Worm (Caenorhabditis elegans) whole organism, L2 larva: ENCODE results near the gene pmp-5.

ENCODE experiments used
- C34F6.9 ChIP-seq: fragments of 150-350 bp; optimal IDR thresholded peaks from 2 replicates; lab custom pipeline; 2014; ENCODE audit warnings: missing biosample characterization, missing genetic modification characterization
- F13H6.1 ChIP-seq: sonication (generic microtip); optimal IDR thresholded peaks from 2 replicates; lab custom pipeline; 2016; ENCODE audit warnings: missing genetic modification characterization, missing compliant biosample characterization
- R02D3.7 ChIP-seq: fragments of 150-350 bp; optimal IDR thresholded peaks from 2 replicates; lab custom pipeline; 2014; ENCODE audit warnings: missing biosample characterization, missing genetic modification characterization
- Y55F3AM.14 ChIP-seq: fragments of 200-800 bp; sonication (Bioruptor generic); optimal IDR thresholded peaks from 2 replicates; lab custom pipeline; 2018; ENCODE audit warnings: mild to moderate bottlenecking, missing genetic modification characterization, missing compliant biosample characterization
- alr-1 ChIP-seq: fragments of 150-350 bp; optimal IDR thresholded peaks from 2 replicates; lab custom pipeline; 2014; ENCODE audit warnings: missing biosample characterization, missing genetic modification characterization
- aly-2 ChIP-seq: fragments of 150-350 bp; optimal IDR thresholded peaks from 2 replicates; lab custom pipeline; 2014; ENCODE audit warnings: missing biosample characterization, missing genetic modification characterization
- ama-1 ChIP-seq: fragments of 150-350 bp; optimal IDR thresholded peaks from 2 replicates; lab custom pipeline; 2018; ENCODE audit warnings: inconsistent platforms
- blmp-1 ChIP-seq: sonication (generic microtip); optimal IDR thresholded peaks from 2 replicates; lab custom pipeline; 2017; ENCODE audit warnings: missing genetic modification characterization, mild to moderate bottlenecking, missing compliant biosample characterization, antibody characterized with exemption, moderate library complexity; ENCODE audit not compliant: insufficient read depth
- crh-2 ChIP-seq: sonication (generic microtip); optimal IDR thresholded peaks from 2 replicates; lab custom pipeline; 2017; ENCODE audit warnings: missing biosample characterization, missing genetic modification characterization
- dmd-4 ChIP-seq: sonication (generic microtip); optimal IDR thresholded peaks from 2 replicates; lab custom pipeline; 2017; ENCODE audit warnings: missing biosample characterization, missing genetic modification characterization
- egl-27 ChIP-seq: sonication (generic microtip); optimal IDR thresholded peaks from 3 replicates; lab custom pipeline; 2017; ENCODE audit warnings: missing biosample characterization, missing genetic modification reagents, missing genetic modification characterization
- elt-1 ChIP-seq: fragments of 150-350 bp; optimal IDR thresholded peaks from 2 replicates; lab custom pipeline; 2014; ENCODE audit warnings: missing biosample characterization, missing genetic modification characterization
- elt-3 ChIP-seq: sonication (generic microtip); optimal IDR thresholded peaks from 2 replicates; lab custom pipeline; 2017; ENCODE audit warnings: missing biosample characterization, missing genetic modification characterization
- fos-1 ChIP-seq: fragments of 150-350 bp; optimal IDR thresholded peaks from 2 replicates; lab custom pipeline; 2014; ENCODE audit warnings: missing biosample characterization, missing genetic modification characterization
- lin-11 ChIP-seq: fragments of 150-350 bp; sonication (generic microtip); optimal IDR thresholded peaks from 2 replicates; lab custom pipeline; 2014; ENCODE audit warnings: missing biosample characterization, missing genetic modification characterization, inconsistent platforms, mixed read lengths
- mdl-1 ChIP-seq, 2 experiments: fragments of 150-350 bp in 1 of 2; sonication (generic microtip) in 1 of 2; optimal IDR thresholded peaks; 2 replicates each; lab custom pipeline; 2017; ENCODE audit warnings: missing biosample characterization in 2 of 2, missing genetic modification characterization in 2 of 2
- nhr-11 ChIP-seq: fragments of 150-350 bp; optimal IDR thresholded peaks from 2 replicates; lab custom pipeline; 2014; ENCODE audit warnings: missing biosample characterization, missing genetic modification characterization
- nhr-129 ChIP-seq: fragments of 150-350 bp; optimal IDR thresholded peaks from 2 replicates; lab custom pipeline; 2014; ENCODE audit warnings: missing biosample characterization, missing genetic modification characterization
- nhr-21 ChIP-seq: fragments of 150-350 bp; optimal IDR thresholded peaks from 2 replicates; lab custom pipeline; 2014; ENCODE audit warnings: missing biosample characterization, missing genetic modification characterization
- nhr-23 ChIP-seq: fragments of 150-350 bp; optimal IDR thresholded peaks from 2 replicates; lab custom pipeline; 2014; ENCODE audit warnings: missing biosample characterization, missing genetic modification reagents, missing genetic modification characterization
- nhr-25 ChIP-seq: fragments of 150-350 bp; sonication (generic microtip); optimal IDR thresholded peaks from 3 replicates; lab custom pipeline; 2014; ENCODE audit warnings: missing biosample characterization, missing genetic modification characterization
- peb-1 ChIP-seq: fragments of 150-350 bp; optimal IDR thresholded peaks from 2 replicates; lab custom pipeline; 2014; ENCODE audit warnings: missing biosample characterization, missing genetic modification characterization
- sem-4 ChIP-seq: fragments of 150-350 bp; optimal IDR thresholded peaks from 2 replicates; lab custom pipeline; 2014; ENCODE audit warnings: missing biosample characterization, missing genetic modification reagents, missing genetic modification characterization
- sma-3 ChIP-seq: sonication (generic microtip); optimal IDR thresholded peaks from 2 replicates; lab custom pipeline; 2016; ENCODE audit warnings: missing genetic modification reagents, missing genetic modification characterization, missing compliant biosample characterization
- sma-9 ChIP-seq, 2 experiments: fragments of 150-350 bp in 1 of 2; sonication (generic microtip) in 1 of 2; optimal IDR thresholded peaks; 2 replicates each; lab custom pipeline; 2014 to 2016; ENCODE audit warnings: missing genetic modification characterization in 2 of 2, mild to moderate bottlenecking in 1 of 2, missing biosample characterization in 1 of 2, missing compliant biosample characterization in 1 of 2, missing genetic modification reagents in 1 of 2, moderate library complexity in 1 of 2
- snpc-4 ChIP-seq: fragments of 150-350 bp; optimal IDR thresholded peaks from 2 replicates; lab custom pipeline; 2014; ENCODE audit warnings: missing biosample characterization, missing genetic modification characterization
- unc-39 ChIP-seq: fragments of 150-350 bp; optimal IDR thresholded peaks from 2 replicates; lab custom pipeline; 2014; ENCODE audit warnings: missing biosample characterization, missing genetic modification characterization
- unc-55 ChIP-seq: fragments of 150-350 bp; sonication (generic microtip); optimal IDR thresholded peaks from 3 replicates; lab custom pipeline; 2014; ENCODE audit warnings: missing biosample characterization, missing genetic modification reagents, missing genetic modification characterization
- unc-62 ChIP-seq: fragments of 150-350 bp; optimal IDR thresholded peaks from 2 replicates; lab custom pipeline; 2014; ENCODE audit warnings: missing biosample characterization, missing genetic modification reagents, missing genetic modification characterization
- zag-1 ChIP-seq: fragments of 150-350 bp; optimal IDR thresholded peaks from 2 replicates; lab custom pipeline; 2014; ENCODE audit warnings: missing biosample characterization, missing genetic modification characterization
- ztf-1 ChIP-seq: fragments of 200-800 bp; sonication (Bioruptor generic); conservative IDR thresholded peaks from 2 replicates; pipeline ENCODE4 v1.3.6; 2022; ENCODE audit warnings: missing genetic modification characterization, missing compliant biosample characterization
- ztf-11 ChIP-seq: sonication (generic microtip); optimal IDR thresholded peaks from 2 replicates; lab custom pipeline; 2017; ENCODE audit warnings: missing biosample characterization, missing genetic modification characterization

Gene pmp-5

ce11 chrV:6694668-6695067 lies 29.1 kb upstream of the pmp-5 start, which contains the start of gene W02F12.8:
Gene W02F12.8 (minus strand): TSS chrV:6694768.
- TF ChIP-seq blmp-1 (tag; lab: Kevin White, UChicago), result no peak
- no peak for TF ChIP-seq unc-55
- no peak for TF ChIP-seq lin-11 (tag; lab: Kevin White, UChicago)
- TF ChIP-seq nhr-21 (tag; lab: Kevin White, UChicago), result no peak
- no peak for TF ChIP-seq alr-1 (tag; lab: Kevin White, UChicago)
- no peak for TF ChIP-seq aly-2
- no peak for TF ChIP-seq unc-62
- no peak for TF ChIP-seq nhr-23 (tag; lab: Kevin White, UChicago)
- TF ChIP-seq sma-3 (GFP tag; lab: Kevin White, UChicago), result no peak

DNA sequence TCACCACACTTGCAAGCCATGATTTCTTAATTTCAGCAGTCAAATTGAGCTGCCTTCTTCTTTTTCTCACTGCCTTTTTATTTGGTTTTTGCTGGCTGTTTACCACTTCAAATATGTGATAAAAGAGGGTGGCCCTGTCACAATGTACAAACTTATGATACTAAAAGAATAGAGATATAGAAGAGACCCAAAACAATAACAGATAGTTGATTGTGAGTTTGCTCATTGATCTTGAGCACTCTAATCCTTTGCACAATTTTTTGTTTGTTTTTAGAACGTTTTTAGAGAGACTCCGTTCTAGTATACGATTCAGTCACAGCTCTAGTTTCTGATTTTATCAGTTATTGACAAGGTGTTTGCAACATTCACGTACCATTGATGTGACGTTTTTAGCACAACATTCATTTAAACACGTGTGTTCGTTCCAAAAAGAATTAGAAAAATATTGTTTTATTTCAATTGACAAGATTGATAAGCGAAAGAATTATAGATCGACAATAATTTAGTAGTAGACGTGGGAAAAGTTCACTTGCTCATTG lies 26.3 kb upstream of the pmp-5 start, which contains the start of gene mtl-1:
mtl-1 (minus strand) TSS at position 51 of the 539 bp plus-strand sequence.
- TF ChIP-seq crh-2, result no peak
- no peak for TF ChIP-seq nhr-129 (tag; lab: Kevin White, UChicago)
- TF ChIP-seq elt-3, result no peak
- no peak for TF ChIP-seq egl-27
- TF ChIP-seq dmd-4 (tag; lab: Kevin White, UChicago), result no peak

ce11 chrV:6690075-6690474 lies 24.5 kb upstream of the pmp-5 start:
- TF ChIP-seq nhr-25 (tag; lab: Kevin White, UChicago) (peak; percentile 39), sma-3 (GFP tag; lab: Kevin White, UChicago) (peak; percentile 62), F13H6.1 (tag; lab: Kevin White, UChicago) (no peak), alr-1 (tag; lab: Kevin White, UChicago) (no peak)

DNA sequence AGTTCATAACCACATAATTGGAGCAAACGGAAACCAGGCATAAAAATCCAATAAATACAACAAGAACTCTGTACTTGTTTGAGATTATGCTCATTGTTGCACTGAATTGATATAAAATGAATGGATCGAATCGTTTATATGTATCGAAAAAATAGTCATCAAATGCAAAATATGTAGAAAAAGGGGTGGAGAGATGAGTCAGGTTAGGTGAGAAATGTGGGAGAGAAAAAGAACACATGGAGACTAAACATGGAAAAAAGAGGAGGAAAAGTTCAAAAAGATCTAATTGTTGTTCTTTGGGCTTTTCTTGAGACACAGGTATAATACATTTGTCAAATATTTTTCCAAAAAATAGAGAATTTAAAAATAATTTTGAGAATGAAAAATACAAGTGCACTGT lies 22.8 kb upstream of the pmp-5 start, which contains the start of gene K11G9.5:
K11G9.5 (minus strand) TSS at position 101 of the 400 bp plus-strand sequence.
- TF ChIP-seq R02D3.7 (tag; lab: Kevin White, UChicago) (no peak), ama-1 (no peak), mdl-1 (tag; optimal IDR thresholded peaks at IDR 0.05; lab: Kevin White, UChicago) (no peak)
- TF ChIP-seq, all 48 proteins: peak for 0

DNA sequence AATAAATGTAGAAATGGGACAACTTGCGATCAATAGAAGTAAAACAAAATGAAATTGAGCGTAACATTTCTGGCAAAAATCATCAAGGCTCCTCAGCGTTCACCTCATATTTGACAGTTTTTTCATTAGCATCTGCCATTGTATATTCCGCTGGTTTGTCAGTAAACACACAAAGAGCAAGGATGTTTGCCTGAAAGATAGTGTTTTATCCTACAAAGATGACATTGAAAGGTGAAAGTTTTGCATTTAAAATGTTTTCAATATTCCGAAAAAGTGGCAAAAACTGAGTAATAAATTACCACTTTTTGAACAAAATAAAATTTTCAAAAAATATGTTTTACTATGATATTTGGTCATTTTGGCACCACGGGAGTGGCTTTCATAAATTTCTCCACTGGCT lies 20.4 kb upstream of the pmp-5 start:
- TF ChIP-seq ztf-11 (no peak), elt-1 (tag; lab: Kevin White, UChicago) (no peak)

DNA sequence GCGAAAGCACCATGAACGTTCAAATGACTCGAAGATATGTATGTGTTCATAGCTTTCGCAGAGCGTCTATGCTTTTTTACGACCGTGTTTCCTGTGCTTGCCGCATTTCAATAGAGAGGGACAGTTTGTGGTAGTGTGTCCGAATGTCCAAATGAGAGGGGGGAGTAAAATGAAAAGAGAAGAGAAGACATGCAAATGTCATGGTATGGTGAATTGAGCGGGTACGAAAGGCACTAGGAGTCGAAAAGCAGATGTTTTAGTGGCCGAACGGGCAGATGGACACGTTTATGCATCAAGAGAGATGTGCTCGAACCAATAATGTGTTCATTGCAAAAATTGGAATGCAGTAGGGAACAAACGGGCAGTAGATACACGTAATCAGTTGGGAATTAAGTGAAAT lies 19.9 kb upstream of the pmp-5 start:
- TF ChIP-seq elt-1 (tag; lab: Kevin White, UChicago), result no peak
- no peak for TF ChIP-seq zag-1 (tag; lab: Kevin White, UChicago)
- TF ChIP-seq nhr-11, result no peak
- no peak for TF ChIP-seq snpc-4 (tag; lab: Kevin White, UChicago)
- no peak for TF ChIP-seq sma-3 (GFP tag; lab: Kevin White, UChicago)
- no peak for TF ChIP-seq sma-9 (GFP tag; optimal IDR thresholded peaks at IDR 0.05; lab: Kevin White, UChicago)
- TF ChIP-seq sma-9 (tag; optimal IDR thresholded peaks at IDR 0.05; lab: Kevin White, UChicago), result no peak
- no peak for TF ChIP-seq Y55F3AM.14
- TF ChIP-seq C34F6.9, result no peak
- TF ChIP-seq ztf-1, result no peak

DNA sequence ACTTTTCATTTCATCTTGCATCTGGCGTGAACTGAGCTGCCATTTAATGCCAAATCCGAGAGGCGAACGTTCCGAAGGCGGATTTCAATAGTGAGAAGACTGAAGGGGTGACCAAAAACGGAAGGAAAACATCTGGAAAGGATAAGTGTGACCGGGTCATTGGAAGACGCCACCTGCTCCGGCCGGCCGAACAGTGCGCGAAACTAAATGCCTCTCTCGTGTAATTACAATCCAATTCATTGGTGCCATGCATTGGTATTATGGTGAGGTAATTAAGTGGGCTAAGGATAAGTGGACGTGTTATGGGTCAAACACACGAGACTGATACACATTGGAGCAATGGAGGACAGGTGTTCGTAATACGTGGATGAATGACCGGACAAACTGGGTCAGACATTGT lies 18.9 kb upstream of the pmp-5 start:
- TF ChIP-seq sem-4 (tag; lab: Kevin White, UChicago) (no peak), nhr-21 (tag; lab: Kevin White, UChicago) (no peak), peb-1 (tag; lab: Kevin White, UChicago) (no peak), fos-1 (tag; lab: Kevin White, UChicago) (no peak), unc-39 (tag; lab: Kevin White, UChicago) (no peak), nhr-25 (tag; lab: Kevin White, UChicago) (no peak), snpc-4 (tag; lab: Kevin White, UChicago) (no peak)
